Fruit fly (Drosophila melanogaster): ENCODE data around the gene Diedel.

The Diedel gene

dm6 chr3R:29478952-29479538, 14.6 kb upstream of the Diedel start (continued):
- TF ChIP-seq ro (GFP tag; IDR thresholded peaks at IDR 0.05) = no peak
- TF ChIP-seq CG10366 (GFP tag; IDR thresholded peaks at IDR 0.05) = peak; percentile 77
- peak; percentile 72 for TF ChIP-seq HLH3B (GFP tag; IDR thresholded peaks at IDR 0.05)
- peak; percentile 58; the same call in 1 of the 2 replicates for TF ChIP-seq bowl (GFP tag; IDR thresholded peaks at IDR 0.05)
- no peak for TF ChIP-seq p53 (GFP tag; optimal IDR thresholded peaks at IDR 0.05)
- TF ChIP-seq ftz-f1 (GFP tag; optimal IDR thresholded peaks at IDR 0.05) = peak; percentile 20
- peak; percentile 41 for TF ChIP-seq CG15514 (GFP tag; optimal IDR thresholded peaks at IDR 0.05)
- TF ChIP-seq CG3281 (GFP tag; optimal IDR thresholded peaks at IDR 0.05) = peak; percentile 73
- TF ChIP-seq CG10654 (GFP tag; optimal IDR thresholded peaks at IDR 0.05) = no peak
- no peak for TF ChIP-seq shn (GFP tag; optimal IDR thresholded peaks at IDR 0.05)
- peak; percentile 2 for TF ChIP-seq trem (tag; optimal IDR thresholded peaks at IDR 0.05)
- TF ChIP-seq CG30403 (GFP tag; optimal IDR thresholded peaks at IDR 0.05) = peak; percentile 42
- TF ChIP-seq vfl (GFP tag; optimal IDR thresholded peaks at IDR 0.05) = no peak
- TF ChIP-seq CG2875 (GFP tag; optimal IDR thresholded peaks at IDR 0.05) = peak; percentile 34
- no peak for TF ChIP-seq CG10321 (GFP tag; IDR thresholded peaks at IDR 0.05)
- TF ChIP-seq Eip74EF (GFP tag; optimal IDR thresholded peaks at IDR 0.05) = peak in 1 of 2 experiments; percentile 82
- TF ChIP-seq lmd (GFP tag; IDR thresholded peaks at IDR 0.05) = peak; percentile 70
- TF ChIP-seq Meics (GFP tag; optimal IDR thresholded peaks at IDR 0.05) = peak; percentile 100
- no peak for TF ChIP-seq CG1832 (GFP tag; optimal IDR thresholded peaks at IDR 0.05)
- no peak for TF ChIP-seq CG10959 (GFP tag; IDR thresholded peaks at IDR 0.05)
- no peak for TF ChIP-seq Elba2 (GFP tag; optimal IDR thresholded peaks at IDR 0.05)
- TF ChIP-seq CG15073 (GFP tag; optimal IDR thresholded peaks at IDR 0.05) = no peak
- TF ChIP-seq Deaf1 (tag; optimal IDR thresholded peaks at IDR 0.05) = peak; percentile 78
- TF ChIP-seq dysf (GFP tag; IDR thresholded peaks at IDR 0.05) = peak; percentile 85
- no peak; the same call in 1 of the 2 replicates for TF ChIP-seq CG1024 (GFP tag; IDR thresholded peaks at IDR 0.05)
- peak in 1 of 2 experiments; percentile 83 for TF ChIP-seq Hr78 (GFP tag; optimal IDR thresholded peaks at IDR 0.05)
- peak; percentile 38 for TF ChIP-seq Vsx1 (GFP tag; optimal IDR thresholded peaks at IDR 0.05)
- TF ChIP-seq CG13296 (GFP tag; optimal IDR thresholded peaks at IDR 0.05) = peak; percentile 70
- peak; percentile 36 for TF ChIP-seq Taf1 (GFP tag; IDR thresholded peaks at IDR 0.05)
- TF ChIP-seq Dll (GFP tag; IDR thresholded peaks at IDR 0.05; ENCODE audit: partially characterized antibody) = no peak
- no peak for TF ChIP-seq CG8765 (GFP tag; IDR thresholded peaks at IDR 0.05)
- no peak for TF ChIP-seq insv (GFP tag; optimal IDR thresholded peaks at IDR 0.05)
- no peak for TF ChIP-seq CG4707 (GFP tag; optimal IDR thresholded peaks at IDR 0.05)
- TF ChIP-seq sug (tag; optimal IDR thresholded peaks at IDR 0.05) = peak; percentile 77
- TF ChIP-seq dimm (GFP tag; IDR thresholded peaks at IDR 0.05) = no peak
- 0 out of 3 replicates have a peak, but pooled peaks have one; percentile 26 for TF ChIP-seq sr (GFP tag; IDR thresholded peaks at IDR 0.05)
- no peak for TF ChIP-seq pzg (GFP tag; optimal IDR thresholded peaks at IDR 0.05)
- TF ChIP-seq bbx (GFP tag; IDR thresholded peaks at IDR 0.05; ENCODE audit: partially characterized antibody) = peak; percentile 19; the same call in 1 of the 2 replicates
- peak; percentile 54; the same call in 1 of the 4 replicates for TF ChIP-seq Gug (GFP tag; IDR thresholded peaks at IDR 0.05)
- TF ChIP-seq CG32767 (GFP tag; IDR thresholded peaks at IDR 0.05) = 0 out of 2 replicates have a peak, but pooled peaks have one; percentile 15
- no peak for TF ChIP-seq CG7987 (GFP tag; optimal IDR thresholded peaks at IDR 0.05)
- TF ChIP-seq CG11085 (GFP tag; IDR thresholded peaks at IDR 0.05) = no peak
- no peak for TF ChIP-seq Sin3A (optimal IDR thresholded peaks at IDR 0.05)
- TF ChIP-seq CG17328 (GFP tag; IDR thresholded peaks at IDR 0.05) = peak; percentile 71
- TF ChIP-seq pros (GFP tag; optimal IDR thresholded peaks at IDR 0.05) = no peak
- no peak for TF ChIP-seq ap (GFP tag; IDR thresholded peaks at IDR 0.05)
- no peak for TF ChIP-seq Camta (GFP tag; optimal IDR thresholded peaks at IDR 0.05)
- TF ChIP-seq CG14860 (GFP tag; IDR thresholded peaks at IDR 0.05; ENCODE audit: partially characterized antibody) = no peak
- no peak for TF ChIP-seq ham (GFP tag; IDR thresholded peaks at IDR 0.05)
- no peak for TF ChIP-seq CG17186 (GFP tag; optimal IDR thresholded peaks at IDR 0.05)
